Fruit fly (Drosophila melanogaster): ENCODE data around the gene ine.

The ine gene

DNA sequence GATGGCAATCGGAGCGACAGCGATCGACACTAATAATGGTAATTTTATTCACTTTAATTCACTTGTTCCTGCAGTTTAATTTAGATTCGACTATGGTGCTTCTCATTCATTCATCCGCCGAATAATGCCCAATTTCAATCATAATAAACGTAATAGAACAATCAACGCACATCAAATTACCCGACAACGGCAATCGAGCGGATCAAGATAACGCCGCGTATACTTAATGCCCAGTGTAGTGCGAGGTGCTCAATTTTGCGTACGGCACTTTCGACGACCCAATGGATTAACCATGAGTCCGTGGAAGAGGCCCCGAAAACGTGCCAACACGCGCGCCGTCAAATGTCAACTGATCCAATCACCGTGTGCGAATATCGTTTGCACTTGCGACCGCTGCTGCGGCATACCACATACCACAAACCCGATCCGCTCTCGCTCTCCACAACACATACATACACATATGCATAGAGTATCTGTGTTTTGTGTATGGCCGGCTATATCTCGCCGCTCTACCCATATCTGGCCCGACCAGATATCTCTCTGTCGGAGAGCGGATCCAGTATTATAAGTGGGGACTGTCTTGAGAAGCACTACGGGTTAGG, at the start of gene ine:
ine (minus strand) TSS at position 351 of the 602 bp plus-strand sequence.
- TF ChIP-seq ttk (optimal IDR thresholded peaks at IDR 0.05) (no peak), psq (optimal IDR thresholded peaks at IDR 0.05) (no peak), Myc (optimal IDR thresholded peaks at IDR 0.05) (no peak), Sin3A (optimal IDR thresholded peaks at IDR 0.05) (no peak), insv (optimal IDR thresholded peaks at IDR 0.05) (no peak), h (optimal IDR thresholded peaks at IDR 0.05) (no peak)

- TF ChIP-seq ttk (optimal IDR thresholded peaks at IDR 0.05) (no peak), Sin3A (optimal IDR thresholded peaks at IDR 0.05) (no peak), insv (optimal IDR thresholded peaks at IDR 0.05) (no peak), psq (optimal IDR thresholded peaks at IDR 0.05) (no peak), Myc (optimal IDR thresholded peaks at IDR 0.05) (no peak), h (optimal IDR thresholded peaks at IDR 0.05) (no peak)
Measured at dm6 chr2L:4521328-4521727, 44.5 kb upstream of the ine start.

- TF ChIP-seq psq (optimal IDR thresholded peaks at IDR 0.05) (no peak), insv (optimal IDR thresholded peaks at IDR 0.05) (no peak), Myc (optimal IDR thresholded peaks at IDR 0.05) (no peak), ttk (optimal IDR thresholded peaks at IDR 0.05) (no peak), h (optimal IDR thresholded peaks at IDR 0.05) (no peak), Sin3A (optimal IDR thresholded peaks at IDR 0.05) (no peak)
Measured at dm6 chr2L:4477978-4478377, 1.2 kb upstream of the ine start.

DNA sequence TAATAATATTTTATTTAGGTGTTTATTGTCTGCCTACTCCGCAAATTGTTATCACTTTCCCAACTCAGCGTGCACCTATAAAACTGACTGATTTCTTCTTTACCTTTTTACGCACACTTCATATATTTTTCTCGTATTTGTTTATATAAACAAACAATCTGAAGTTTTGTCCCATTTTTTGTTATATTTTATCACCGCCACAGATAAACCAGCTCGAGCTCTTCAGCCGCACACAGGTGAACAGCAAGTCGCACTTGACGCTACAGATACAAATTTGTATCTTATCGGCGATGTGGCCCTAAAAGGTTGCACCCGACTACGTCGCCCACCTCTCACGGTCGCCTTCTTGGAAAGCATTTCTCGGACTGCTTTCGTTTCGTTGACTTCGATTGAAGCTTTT, 1.4 kb downstream of the ine start:
- TF ChIP-seq Sin3A (optimal IDR thresholded peaks at IDR 0.05): no peak
- TF ChIP-seq h (optimal IDR thresholded peaks at IDR 0.05): no peak
- TF ChIP-seq psq (optimal IDR thresholded peaks at IDR 0.05): no peak
- TF ChIP-seq ttk (optimal IDR thresholded peaks at IDR 0.05): no peak
- TF ChIP-seq insv (optimal IDR thresholded peaks at IDR 0.05): no peak
- no peak for TF ChIP-seq Myc (optimal IDR thresholded peaks at IDR 0.05)

- TF ChIP-seq Myc (optimal IDR thresholded peaks at IDR 0.05): no peak
- TF ChIP-seq ttk (optimal IDR thresholded peaks at IDR 0.05): no peak
- TF ChIP-seq Sin3A (optimal IDR thresholded peaks at IDR 0.05): no peak
- no peak for TF ChIP-seq h (optimal IDR thresholded peaks at IDR 0.05)
- TF ChIP-seq psq (optimal IDR thresholded peaks at IDR 0.05): no peak
- no peak for TF ChIP-seq insv (optimal IDR thresholded peaks at IDR 0.05)
Measured at dm6 chr2L:4464946-4465345, 11.9 kb downstream of the ine start, which contains the start of gene FIG4. Gene FIG4 (plus strand): TSS chr2L:4465174.

DNA sequence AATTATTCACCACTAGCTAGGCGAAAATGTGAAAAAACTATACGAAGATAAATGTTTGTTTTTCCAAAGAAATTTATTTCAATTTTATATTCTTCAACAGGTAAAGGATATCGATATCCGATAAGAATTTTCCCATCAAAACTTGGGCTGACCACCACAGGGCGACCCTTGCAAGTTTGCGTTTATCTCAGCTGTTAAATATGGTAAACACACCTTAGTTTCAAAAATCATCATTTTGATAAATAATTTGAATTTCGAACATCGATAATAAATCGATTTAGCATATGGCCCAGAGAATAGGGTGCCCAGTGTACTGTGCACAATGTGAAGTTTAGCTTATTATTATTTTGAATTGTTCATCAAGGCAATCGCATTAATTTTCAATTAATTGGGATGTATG, 13.5 kb downstream of the ine start, which contains the start of the genes CG15443 and Paris:
CG15443 (minus strand) TSS at position 125 of the 400 bp plus-strand sequence.
Paris (plus strand) TSS at position 289 of the 400 bp plus-strand sequence.
- TF ChIP-seq Myc (optimal IDR thresholded peaks at IDR 0.05) (no peak), ttk (optimal IDR thresholded peaks at IDR 0.05) (no peak), Sin3A (optimal IDR thresholded peaks at IDR 0.05) (no peak), insv (optimal IDR thresholded peaks at IDR 0.05) (no peak), psq (optimal IDR thresholded peaks at IDR 0.05) (no peak), h (optimal IDR thresholded peaks at IDR 0.05) (no peak)

DNA sequence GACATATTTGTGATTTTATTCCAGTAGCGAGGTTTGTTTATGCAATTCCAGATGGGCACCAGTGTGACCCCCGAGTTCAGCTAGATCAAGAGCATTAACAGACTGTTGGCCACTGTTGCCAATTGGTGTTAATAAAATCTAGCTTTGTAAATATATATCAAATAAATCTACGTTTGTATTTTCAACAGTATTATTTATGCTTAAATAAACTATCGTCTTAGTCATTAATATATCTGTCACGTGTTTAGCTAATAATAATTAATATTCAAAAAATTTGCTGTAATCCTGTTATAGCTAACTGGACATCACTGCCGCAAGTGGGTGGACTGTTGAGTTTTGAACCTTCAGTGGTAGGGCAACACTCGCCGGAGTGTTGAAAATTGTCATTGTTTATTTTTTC, 17.3 kb downstream of the ine start, which contains the start of the genes mRpL27 and CG15435:
mRpL27 (minus strand) TSS at position 96 of the 400 bp plus-strand sequence.
CG15435 (plus strand) TSS at position 187 of the 400 bp plus-strand sequence.
- no peak for TF ChIP-seq insv (optimal IDR thresholded peaks at IDR 0.05)
- TF ChIP-seq ttk (optimal IDR thresholded peaks at IDR 0.05): no peak
- no peak for TF ChIP-seq psq (optimal IDR thresholded peaks at IDR 0.05)
- no peak for TF ChIP-seq Myc (optimal IDR thresholded peaks at IDR 0.05)
- TF ChIP-seq h (optimal IDR thresholded peaks at IDR 0.05): no peak
- TF ChIP-seq Sin3A (optimal IDR thresholded peaks at IDR 0.05): no peak

- TF ChIP-seq ttk (optimal IDR thresholded peaks at IDR 0.05) (no peak), h (optimal IDR thresholded peaks at IDR 0.05) (no peak), psq (optimal IDR thresholded peaks at IDR 0.05) (no peak), Myc (optimal IDR thresholded peaks at IDR 0.05) (no peak), Sin3A (optimal IDR thresholded peaks at IDR 0.05) (no peak)
Measured at dm6 chr2L:4458119-4459056, 18.4 kb downstream of the ine start, which contains the start of gene RpL27A. Gene RpL27A (minus strand): TSS chr2L:4458364.

DNA sequence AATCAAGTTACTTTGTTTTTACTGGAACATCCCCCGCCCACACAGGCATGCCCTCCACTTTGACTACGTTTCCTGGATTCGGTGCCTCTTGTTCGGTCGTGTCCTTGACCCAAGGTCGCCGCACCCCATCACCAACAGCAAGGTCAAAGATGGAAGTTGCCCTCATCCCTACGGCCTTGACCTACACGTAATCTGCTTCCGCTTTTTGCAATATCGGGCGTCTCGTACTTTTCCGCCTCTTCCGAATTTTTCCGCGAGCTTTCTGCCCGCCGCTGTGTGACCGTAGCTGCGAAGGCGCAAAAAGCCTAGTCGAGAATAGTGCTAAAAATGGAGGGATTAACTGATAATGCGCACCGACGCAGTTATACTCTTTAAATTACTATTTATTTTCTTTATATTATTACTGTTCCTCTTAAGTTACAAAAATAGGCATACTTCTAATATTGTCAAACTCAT, 20.3 kb downstream of the ine start, which contains the start of gene Gs1l:
Gs1l (minus strand) TSS at position 269 of the 456 bp plus-strand sequence.
- TF ChIP-seq insv (optimal IDR thresholded peaks at IDR 0.05) (no peak), h (optimal IDR thresholded peaks at IDR 0.05) (no peak), Sin3A (optimal IDR thresholded peaks at IDR 0.05) (no peak)

DNA sequence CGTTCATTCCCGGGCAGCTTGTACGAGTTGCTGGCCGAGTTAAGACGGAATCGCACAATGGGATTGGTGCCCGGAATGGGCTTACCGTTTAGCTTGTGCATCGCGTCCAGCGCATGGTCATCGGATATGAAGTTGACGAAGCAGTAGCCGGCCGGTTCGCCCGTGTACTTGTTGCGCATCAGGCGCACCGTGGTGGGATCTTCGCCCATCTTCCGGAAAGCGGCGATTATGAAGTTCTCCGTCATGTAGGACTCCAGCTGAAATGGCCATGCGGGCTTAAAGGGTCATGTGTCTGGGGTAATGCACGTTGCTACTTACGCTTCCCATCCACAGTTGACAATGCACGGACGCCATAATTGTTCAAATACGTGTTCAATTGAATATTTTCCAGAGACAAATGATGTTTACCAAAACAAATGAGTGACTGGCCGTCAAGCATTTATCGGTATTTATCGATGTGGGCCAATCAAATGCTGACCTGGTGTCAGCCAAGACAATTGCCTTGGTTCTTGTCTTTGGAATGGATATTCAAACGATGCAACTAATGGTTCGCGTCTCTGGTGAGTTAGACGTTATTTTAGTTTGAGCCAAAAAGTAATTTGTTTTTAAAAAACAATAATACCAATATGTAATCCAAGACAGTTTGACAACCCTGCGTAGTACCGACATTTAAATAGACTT, 22.7 kb downstream of the ine start, which contains the start of the genes Secp43 and ND-B8:
Secp43 (minus strand) TSS at position 445 of the 681 bp plus-strand sequence.
ND-B8 (plus strand) TSS at position 618 of the 681 bp plus-strand sequence.
- TF ChIP-seq insv (optimal IDR thresholded peaks at IDR 0.05): no peak
- TF ChIP-seq Sin3A (optimal IDR thresholded peaks at IDR 0.05): no peak
- no peak for TF ChIP-seq h (optimal IDR thresholded peaks at IDR 0.05)
- TF ChIP-seq psq (optimal IDR thresholded peaks at IDR 0.05): no peak
- TF ChIP-seq ttk (optimal IDR thresholded peaks at IDR 0.05): no peak
- TF ChIP-seq Myc (optimal IDR thresholded peaks at IDR 0.05): no peak

- TF ChIP-seq h (optimal IDR thresholded peaks at IDR 0.05): no peak
- TF ChIP-seq Sin3A (optimal IDR thresholded peaks at IDR 0.05): no peak
- TF ChIP-seq insv (optimal IDR thresholded peaks at IDR 0.05): no peak
- TF ChIP-seq Myc (optimal IDR thresholded peaks at IDR 0.05): no peak
- TF ChIP-seq ttk (optimal IDR thresholded peaks at IDR 0.05): no peak
- no peak for TF ChIP-seq psq (optimal IDR thresholded peaks at IDR 0.05)
Measured at dm6 chr2L:4452798-4453197, 24.0 kb downstream of the ine start, which contains the start of gene CG15439. Gene CG15439 (minus strand): TSS chr2L:4453038.

All from Kc167 (cell line).